Worm (Caenorhabditis elegans): ENCODE results near the gene F44F4.15.

F44F4.15 gene

DNA sequence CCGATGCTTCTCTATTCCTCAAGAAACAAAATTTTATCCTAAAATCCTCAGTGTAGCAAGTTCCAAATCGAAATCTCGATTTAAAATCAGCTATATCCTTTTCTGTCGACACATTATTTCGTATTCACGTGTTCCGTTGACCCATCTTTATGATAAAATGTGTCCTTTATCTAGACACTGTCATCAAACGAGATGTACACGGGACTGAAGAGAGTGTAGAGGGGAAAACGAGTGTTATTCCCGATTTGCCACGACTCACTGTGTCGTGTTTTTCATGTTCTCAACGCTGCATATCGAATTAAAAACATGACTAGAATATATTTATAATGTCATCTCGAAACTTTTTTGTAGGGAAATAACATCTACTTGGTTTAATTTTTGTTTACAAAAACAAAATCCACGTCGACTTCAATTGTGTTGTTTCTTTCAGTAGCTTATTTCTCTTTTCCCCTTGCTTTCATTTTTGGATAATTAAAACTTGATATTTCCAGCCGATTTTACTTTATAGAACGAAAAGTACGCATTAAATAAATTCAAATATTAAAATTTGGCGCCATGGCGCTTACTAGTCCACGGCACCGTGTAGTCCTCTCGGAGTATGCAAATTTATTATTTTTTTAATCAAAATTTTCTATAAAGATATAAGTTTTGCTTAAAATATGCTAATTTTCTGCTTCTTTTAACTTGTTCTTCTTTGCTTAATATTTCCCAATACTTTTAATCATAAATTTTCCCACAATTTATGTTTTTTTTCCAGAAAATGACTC, 11.5 kb downstream of the F44F4.15 start, which contains the start of gene metr-1 (continued):
- TF ChIP-seq ets-4 (GFP tag; optimal IDR thresholded peaks at IDR 0.05) (no peak), aptf-3 (GFP tag; IDR thresholded peaks at IDR 0.05) (no peak), aptf-2 (GFP tag; conservative IDR thresholded peaks at IDR 0.05) (no peak), cebp-1 (GFP tag; IDR thresholded peaks at IDR 0.05) (no peak), cebp-1 (tag; optimal IDR thresholded peaks at IDR 0.05) (no peak), rec-8 (tag; optimal IDR thresholded peaks at IDR 0.05) (peak in 1 of 2 experiments; percentile 18), chd-7 (tag; optimal IDR thresholded peaks at IDR 0.05) (no peak), ekl-4 (GFP tag; IDR thresholded peaks at IDR 0.05) (peak; percentile 22; the same call in 1 of the 2 replicates)

DNA sequence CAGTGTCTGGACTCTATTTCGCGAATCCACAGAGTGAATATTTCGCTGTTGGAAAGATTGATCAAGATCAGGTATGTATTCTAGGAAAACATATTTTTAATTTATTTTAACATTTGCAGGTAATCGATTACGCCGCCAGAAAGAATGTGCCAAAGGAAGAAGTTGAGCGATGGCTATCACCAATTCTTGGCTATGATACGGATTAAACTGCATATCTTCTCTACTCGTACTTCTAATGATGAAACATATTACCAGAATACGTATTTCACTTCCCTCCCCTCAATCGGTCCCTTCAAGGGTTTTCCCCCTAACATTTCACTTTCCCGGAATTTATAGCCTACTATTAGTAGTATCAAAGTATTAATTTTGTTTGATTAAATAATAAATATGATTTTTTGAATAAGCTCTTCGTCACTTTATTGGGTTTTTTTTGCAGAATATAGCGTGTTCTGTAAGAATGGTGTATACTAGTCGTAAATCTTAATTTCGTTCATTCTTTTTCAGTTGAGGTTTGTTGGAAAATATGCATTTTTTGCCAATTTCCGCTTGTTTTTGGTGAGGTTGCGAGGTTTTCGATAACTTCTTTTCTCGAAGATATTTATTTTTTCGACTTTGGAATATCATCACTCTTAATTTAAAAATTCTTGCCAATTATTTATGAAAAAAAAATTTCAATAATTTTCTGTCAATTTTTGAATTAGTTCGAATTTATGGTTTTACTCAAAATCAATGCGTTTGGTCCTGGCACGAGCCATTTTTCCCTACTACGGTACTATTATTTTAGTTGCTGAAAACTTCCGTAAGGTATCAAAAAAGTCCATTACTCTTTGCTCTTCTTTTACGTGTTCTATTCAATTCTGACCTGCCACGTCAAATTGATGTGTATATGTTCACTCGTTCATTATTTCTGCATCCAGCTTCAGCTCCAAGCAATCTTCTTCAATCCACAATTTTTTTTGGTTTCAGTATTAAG, 16.5 kb downstream of the F44F4.15 start:
- no peak for TF ChIP-seq rec-8 (tag; optimal IDR thresholded peaks at IDR 0.05)
- TF ChIP-seq ceh-79 (tag; optimal IDR thresholded peaks at IDR 0.05), result no peak
- peak; percentile 22 for TF ChIP-seq him-1 (tag; optimal IDR thresholded peaks at IDR 0.05)
- TF ChIP-seq ztf-26 (tag; optimal IDR thresholded peaks at IDR 0.05), result peak; percentile 11
- TF ChIP-seq madf-3 (GFP tag; IDR thresholded peaks at IDR 0.05), result 0 out of 2 replicates have a peak, but pooled peaks have one; percentile 57
- TF ChIP-seq K11D2.4 (GFP tag; IDR thresholded peaks at IDR 0.05), result peak; percentile 27; the same call in 1 of the 2 replicates
- TF ChIP-seq repo-1 (tag; optimal IDR thresholded peaks at IDR 0.05), result peak; percentile 6
- TF ChIP-seq ama-1 (optimal IDR thresholded peaks at IDR 0.05), result peak; percentile 28
- no peak for TF ChIP-seq ama-1 (GFP tag; optimal IDR thresholded peaks at IDR 0.05)
- no peak for TF ChIP-seq tbx-9 (tag; optimal IDR thresholded peaks at IDR 0.05; ENCODE audit: borderline replicate concordance)
- 0 out of 2 replicates have a peak, but pooled peaks have one; percentile 15 for TF ChIP-seq ceh-40 (GFP tag; IDR thresholded peaks at IDR 0.05)
- TF ChIP-seq egl-18 (GFP tag; IDR thresholded peaks at IDR 0.05), result 0 out of 2 replicates have a peak, but pooled peaks have one; percentile 64

DNA sequence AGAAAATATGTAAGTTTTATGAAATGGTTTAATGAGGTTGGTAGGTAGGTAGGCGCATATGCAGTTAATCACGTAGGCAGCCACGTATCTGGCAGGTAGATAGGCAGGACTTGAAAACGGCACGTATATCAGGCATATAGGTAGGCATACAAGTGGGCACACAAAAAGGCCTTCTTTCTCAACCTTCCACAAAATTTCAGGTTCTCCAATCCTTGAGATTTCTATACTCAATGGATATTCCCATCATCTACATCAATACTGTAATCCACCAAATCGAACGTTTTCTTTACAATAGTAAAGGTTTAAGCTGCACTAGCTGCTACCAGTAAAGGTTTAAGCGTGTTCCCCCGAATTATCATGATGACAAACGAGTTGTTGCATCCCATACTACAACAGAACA, 17.8 kb downstream of the F44F4.15 start:
- TF ChIP-seq dox-1 (GFP tag; IDR thresholded peaks at IDR 0.05) (0 out of 2 replicates have a peak, but pooled peaks have one; percentile 16), hmg-1.2 (GFP tag; IDR thresholded peaks at IDR 0.05) (no peak), Y53G8AR.9 (GFP tag; conservative IDR thresholded peaks at IDR 0.05) (peak; percentile 20; the same call in 1 of the 2 replicates), xnd-1 (tag; optimal IDR thresholded peaks at IDR 0.05) (peak; percentile 19), Y79H2A.3 (GFP tag; conservative IDR thresholded peaks at IDR 0.05) (peak; percentile 92), madf-6 (GFP tag; IDR thresholded peaks at IDR 0.05) (peak; percentile 53), madf-8 (GFP tag; conservative IDR thresholded peaks at IDR 0.05) (peak; percentile 9; the same call in 1 of the 2 replicates), ekl-4 (GFP tag; IDR thresholded peaks at IDR 0.05) (peak; percentile 53; the same call in 1 of the 2 replicates), F37B4.10 (GFP tag; IDR thresholded peaks at IDR 0.05) (no peak), him-1 (tag; optimal IDR thresholded peaks at IDR 0.05) (no peak), rcor-1 (GFP tag; IDR thresholded peaks at IDR 0.05) (peak; percentile 13; the same call in 1 of the 2 replicates)

DNA sequence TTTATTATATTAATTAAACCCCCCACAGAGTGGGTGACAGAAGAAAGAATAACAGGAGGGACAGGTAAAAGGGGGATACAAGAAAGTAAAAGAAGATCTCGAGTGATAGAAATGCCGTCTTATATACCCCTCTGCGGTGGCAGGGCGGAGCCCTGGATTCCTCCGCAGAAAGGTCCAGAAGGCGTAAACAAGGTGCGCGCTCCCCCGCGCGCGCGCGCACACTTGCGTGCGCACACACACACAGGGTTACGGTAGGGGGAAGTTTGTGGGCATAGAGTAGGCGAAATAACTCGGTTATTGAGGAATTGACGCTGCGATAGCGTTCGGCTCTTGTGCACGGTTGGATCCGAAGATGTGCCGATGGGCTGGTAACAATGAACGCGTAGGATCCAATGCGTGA, 18.3 kb downstream of the F44F4.15 start:
- TF ChIP-seq egrh-3 (GFP tag; IDR thresholded peaks at IDR 0.05) (peak; percentile 98), hsf-1 (GFP tag; IDR thresholded peaks at IDR 0.05) (peak; percentile 91), F37B4.10 (GFP tag; IDR thresholded peaks at IDR 0.05) (0 out of 2 replicates have a peak, but pooled peaks have one; percentile 70), madf-3 (GFP tag; IDR thresholded peaks at IDR 0.05) (peak; percentile 78; the same call in 1 of the 2 replicates), ceh-91 (GFP tag; IDR thresholded peaks at IDR 0.05) (peak; percentile 35; the same call in 1 of the 2 replicates), ceh-100 (GFP tag; IDR thresholded peaks at IDR 0.05) (peak; percentile 22; the same call in 1 of the 2 replicates), ceh-40 (GFP tag; IDR thresholded peaks at IDR 0.05) (0 out of 2 replicates have a peak, but pooled peaks have one; percentile 13), dox-1 (GFP tag; IDR thresholded peaks at IDR 0.05) (peak; percentile 52; the same call in 1 of the 2 replicates), ztf-28 (GFP tag; IDR thresholded peaks at IDR 0.05) (0 out of 2 replicates have a peak, but pooled peaks have one; percentile 58), madf-8 (GFP tag; conservative IDR thresholded peaks at IDR 0.05) (peak; percentile 57), mcd-1 (GFP tag; IDR thresholded peaks at IDR 0.05) (peak; percentile 45; the same call in 1 of the 2 replicates), F33H1.4 (GFP tag; IDR thresholded peaks at IDR 0.05) (peak; percentile 49), madf-6 (GFP tag; IDR thresholded peaks at IDR 0.05) (peak; percentile 64)
